Worm (Caenorhabditis elegans): ENCODE data around the gene ZK1320.5.

- TF ChIP-seq cog-1 (tag; optimal IDR thresholded peaks at IDR 0.05) = no peak
- no peak for TF ChIP-seq flt-1 (GFP tag; IDR thresholded peaks at IDR 0.05)
- TF ChIP-seq klf-2 (GFP tag; conservative IDR thresholded peaks at IDR 0.05) = no peak
- TF ChIP-seq ref-1 (GFP tag; conservative IDR thresholded peaks at IDR 0.05) = no peak
- TF ChIP-seq T22C8.4 (GFP tag; IDR thresholded peaks at IDR 0.05) = no peak
- TF ChIP-seq ztf-23 (GFP tag; IDR thresholded peaks at IDR 0.05) = no peak
- TF ChIP-seq tab-1 (GFP tag; IDR thresholded peaks at IDR 0.05) = no peak
- TF ChIP-seq ztf-29 (GFP tag; IDR thresholded peaks at IDR 0.05) = no peak
- no peak for TF ChIP-seq med-1 (GFP tag; optimal IDR thresholded peaks at IDR 0.05; ENCODE audit: insufficient read depth)
These were observed 12.0 kb upstream of the ZK1320.5 start for ce11 chrII:9677470-9677869.
